Worm (Caenorhabditis elegans): ENCODE results near the gene K08D8.12.

The K08D8.12 gene

DNA sequence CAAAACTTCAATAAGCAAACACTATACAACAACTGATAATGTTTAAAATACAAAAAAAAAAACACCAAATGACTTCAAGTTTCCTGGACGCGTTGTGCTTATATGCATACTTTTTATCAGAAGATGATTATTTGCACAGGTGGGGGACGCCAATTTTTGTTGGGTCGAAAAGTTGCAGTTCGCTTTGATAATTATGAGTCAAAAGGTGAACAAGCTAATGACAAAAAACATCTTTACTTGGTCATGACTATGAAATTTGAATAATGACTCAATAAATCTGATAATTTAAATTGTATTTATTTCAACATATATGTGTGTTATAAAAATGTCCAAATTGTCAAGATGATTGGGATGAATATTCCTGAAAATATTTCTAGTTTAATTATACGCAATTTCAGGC is 10.1 kb upstream of the K08D8.12 start, which contains the start of gene ZK896.4:
TSS of gene ZK896.4 (minus strand) at position 101 of the 400 bp plus-strand sequence.
- TF ChIP-seq him-1 (tag; optimal IDR thresholded peaks at IDR 0.05) (no peak), dao-5 (tag; optimal IDR thresholded peaks at IDR 0.05) (no peak), W03F9.2 (tag; optimal IDR thresholded peaks at IDR 0.05) (no peak)

DNA sequence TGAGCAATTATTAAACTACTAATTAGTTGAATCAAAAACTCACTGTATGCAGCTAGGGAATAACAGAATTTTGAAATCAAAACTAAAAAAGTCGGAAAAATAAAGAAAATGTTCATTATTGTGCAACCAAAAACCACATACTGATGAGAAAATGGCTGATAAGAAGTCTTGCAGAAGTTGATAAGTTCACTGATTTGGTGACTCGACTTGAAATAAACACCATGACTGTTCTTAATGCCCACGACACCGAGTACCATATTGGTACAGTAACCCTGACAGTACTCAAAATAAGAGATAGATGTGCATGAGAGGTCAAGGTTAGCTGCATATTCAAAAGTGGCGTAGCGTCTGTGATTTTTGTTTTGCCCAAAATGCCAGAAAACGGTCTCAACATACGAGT is 7.3 kb upstream of the K08D8.12 start:
- TF ChIP-seq him-1 (tag; optimal IDR thresholded peaks at IDR 0.05) (no peak), W03F9.2 (tag; optimal IDR thresholded peaks at IDR 0.05) (no peak), dao-5 (tag; optimal IDR thresholded peaks at IDR 0.05) (no peak)

DNA sequence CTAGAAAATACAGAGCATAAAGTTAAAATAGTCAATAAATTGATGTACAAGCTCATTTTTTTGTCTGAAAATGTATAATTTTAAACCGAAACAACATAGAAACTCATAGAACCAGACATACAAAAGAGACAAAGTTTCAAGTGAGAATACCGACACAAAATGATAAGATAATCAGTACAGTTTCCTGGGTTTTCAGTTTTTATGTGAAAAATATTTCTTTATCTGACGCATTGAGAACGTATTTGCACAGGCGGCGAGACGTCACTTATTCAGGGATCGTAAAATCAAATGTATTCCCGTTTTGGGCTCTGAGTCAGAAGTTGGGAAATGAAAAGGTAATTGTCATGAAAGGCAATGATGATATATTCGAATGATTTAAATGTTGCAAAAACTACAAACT is 2.8 kb upstream of the K08D8.12 start, which contains the start of gene K08D8.6:
TSS of gene K08D8.6 (minus strand) at position 64 of the 400 bp plus-strand sequence.
- TF ChIP-seq dao-5 (tag; optimal IDR thresholded peaks at IDR 0.05): no peak
- TF ChIP-seq him-1 (tag; optimal IDR thresholded peaks at IDR 0.05): no peak
- no peak for TF ChIP-seq W03F9.2 (tag; optimal IDR thresholded peaks at IDR 0.05)

DNA sequence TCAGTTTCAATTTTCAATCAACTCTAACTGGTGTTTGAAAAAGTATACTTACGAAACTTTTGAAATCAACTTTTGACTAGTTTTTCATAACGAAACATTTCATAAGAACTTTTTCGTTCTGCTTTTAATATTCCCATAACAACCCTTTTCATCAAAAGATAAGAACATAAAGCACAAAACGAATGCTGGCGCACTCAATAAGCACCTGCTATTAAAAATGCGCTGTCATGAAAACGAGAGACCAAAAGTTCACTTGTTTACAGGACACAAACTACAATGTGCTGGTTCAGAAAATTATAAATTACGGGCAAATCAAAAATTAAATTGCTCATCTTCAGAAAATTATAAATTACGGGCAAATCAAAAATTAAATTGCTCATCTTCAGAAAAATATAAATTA is 2.2 kb upstream of the K08D8.12 start:
- TF ChIP-seq W03F9.2 (tag; optimal IDR thresholded peaks at IDR 0.05) (no peak), him-1 (tag; optimal IDR thresholded peaks at IDR 0.05) (no peak)

DNA sequence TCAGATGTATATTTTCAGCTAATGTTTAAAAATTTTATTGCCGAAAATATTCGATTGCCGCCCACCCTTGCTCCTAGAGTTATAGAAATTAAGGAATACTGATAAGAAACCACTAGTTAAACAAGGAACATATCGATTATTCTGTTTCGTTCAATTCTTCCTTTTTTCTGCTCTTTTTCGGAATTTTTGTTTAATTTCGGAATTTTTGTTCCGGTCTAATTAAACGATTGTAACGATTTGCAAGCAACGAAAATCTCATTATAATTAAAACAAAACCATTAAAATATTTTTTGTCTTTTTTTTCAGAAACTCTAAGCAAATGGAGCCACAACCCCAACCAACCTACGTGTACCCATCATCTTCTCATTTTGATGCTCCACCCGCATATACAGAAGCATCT is 1.1 kb upstream of the K08D8.12 start, which contains the start of gene K08D8.1:
TSS of gene K08D8.1 (plus strand) at position 301 of the 400 bp plus-strand sequence.
- no peak for TF ChIP-seq W03F9.2 (tag; optimal IDR thresholded peaks at IDR 0.05)
- no peak for TF ChIP-seq him-1 (tag; optimal IDR thresholded peaks at IDR 0.05)
- no peak for TF ChIP-seq dao-5 (tag; optimal IDR thresholded peaks at IDR 0.05)

DNA sequence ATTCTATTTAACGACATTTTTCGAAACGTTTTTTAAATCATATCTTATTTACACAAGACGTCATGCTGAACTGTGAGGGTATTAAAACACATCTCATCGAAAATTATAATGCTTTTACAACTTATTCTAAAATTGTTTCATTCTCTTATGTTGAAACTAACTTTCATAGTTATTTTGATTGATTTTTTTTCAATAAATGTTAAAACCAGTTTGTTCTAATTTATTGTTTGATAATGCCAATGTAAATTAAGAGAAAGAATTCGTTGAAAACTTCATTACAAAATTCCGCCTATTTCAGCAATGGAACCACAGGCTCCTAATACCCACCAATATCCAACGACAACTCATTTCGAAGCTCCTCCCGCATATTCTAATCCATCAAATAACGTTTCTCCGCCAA is 1.7 kb downstream of the K08D8.12 start, which contains the start of gene K08D8.11:
TSS of gene K08D8.11 (plus strand) at position 301 of the 400 bp plus-strand sequence.
- no peak for TF ChIP-seq W03F9.2 (tag; optimal IDR thresholded peaks at IDR 0.05)
- no peak for TF ChIP-seq dao-5 (tag; optimal IDR thresholded peaks at IDR 0.05)
- no peak for TF ChIP-seq him-1 (tag; optimal IDR thresholded peaks at IDR 0.05)

DNA sequence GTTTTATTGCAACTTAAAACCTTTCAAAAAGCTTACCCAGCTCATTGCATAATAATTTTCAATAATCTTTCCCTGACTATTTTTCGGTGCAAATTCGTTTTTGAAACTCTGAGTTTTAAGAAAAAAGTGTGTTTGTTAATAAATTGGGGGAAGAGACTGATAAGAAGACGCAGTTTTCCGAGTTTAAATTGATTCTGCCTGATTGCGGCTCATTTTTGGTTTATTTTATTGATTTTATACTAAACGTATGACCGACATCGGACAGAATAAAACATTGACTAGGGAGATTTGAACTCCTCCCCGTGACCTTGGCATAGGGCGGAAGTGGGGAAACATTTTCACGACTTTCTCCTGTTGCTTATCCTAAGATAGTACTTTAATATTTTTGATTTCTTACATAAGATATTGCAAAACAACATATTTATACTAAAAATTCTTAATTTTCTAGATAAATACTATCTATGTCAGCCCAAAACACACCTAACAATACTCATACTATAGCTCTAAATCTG is 3.2 kb downstream of the K08D8.12 start, which contains the start of gene K08D8.7:
TSS of gene K08D8.7 (plus strand) at position 462 of the 512 bp plus-strand sequence.
- TF ChIP-seq W03F9.2 (tag; optimal IDR thresholded peaks at IDR 0.05) (no peak), him-1 (tag; optimal IDR thresholded peaks at IDR 0.05) (no peak), dao-5 (tag; optimal IDR thresholded peaks at IDR 0.05) (no peak)

DNA sequence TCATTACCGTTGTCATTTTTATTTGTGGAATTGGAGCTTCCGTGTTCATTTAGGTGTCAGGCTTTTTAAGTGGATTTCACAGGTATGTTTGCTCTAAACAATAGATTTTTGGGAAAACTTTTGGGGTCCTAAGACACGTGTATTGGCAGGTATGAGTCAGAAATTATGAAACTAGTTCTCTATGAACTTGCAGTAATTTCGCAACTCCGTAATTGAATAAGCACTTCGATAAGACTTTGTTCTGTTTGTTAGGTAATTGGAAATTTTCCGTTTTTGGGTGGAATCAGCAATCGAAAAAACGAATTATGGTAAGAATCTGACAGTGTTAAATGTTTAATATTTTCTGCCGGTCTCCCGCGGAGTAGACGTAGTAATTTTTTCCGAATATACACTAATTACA is 3.9 kb downstream of the K08D8.12 start:
- TF ChIP-seq W03F9.2 (tag; optimal IDR thresholded peaks at IDR 0.05) (no peak), him-1 (tag; optimal IDR thresholded peaks at IDR 0.05) (no peak), dao-5 (tag; optimal IDR thresholded peaks at IDR 0.05) (no peak)

DNA sequence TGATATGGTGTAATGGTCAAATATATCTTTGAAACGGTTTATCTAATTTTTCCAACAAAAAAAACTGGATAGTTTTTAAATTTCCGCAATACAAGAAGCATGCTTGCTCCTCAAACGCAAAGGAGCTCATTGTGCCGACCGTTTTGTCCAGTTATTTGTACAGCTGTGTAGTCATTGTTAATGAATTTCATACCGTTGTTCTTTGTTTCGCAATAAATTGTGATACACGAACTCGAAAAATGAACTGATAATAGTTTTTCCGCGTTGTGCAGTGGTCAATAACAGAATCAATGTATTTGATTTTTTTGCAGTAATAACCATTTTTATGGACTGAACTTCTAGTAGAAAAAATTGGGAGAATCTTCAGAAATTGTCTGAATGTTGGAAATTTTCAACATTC is 5.6 kb downstream of the K08D8.12 start:
- no peak for TF ChIP-seq dao-5 (tag; optimal IDR thresholded peaks at IDR 0.05)
- TF ChIP-seq him-1 (tag; optimal IDR thresholded peaks at IDR 0.05): no peak
- no peak for TF ChIP-seq W03F9.2 (tag; optimal IDR thresholded peaks at IDR 0.05)

DNA sequence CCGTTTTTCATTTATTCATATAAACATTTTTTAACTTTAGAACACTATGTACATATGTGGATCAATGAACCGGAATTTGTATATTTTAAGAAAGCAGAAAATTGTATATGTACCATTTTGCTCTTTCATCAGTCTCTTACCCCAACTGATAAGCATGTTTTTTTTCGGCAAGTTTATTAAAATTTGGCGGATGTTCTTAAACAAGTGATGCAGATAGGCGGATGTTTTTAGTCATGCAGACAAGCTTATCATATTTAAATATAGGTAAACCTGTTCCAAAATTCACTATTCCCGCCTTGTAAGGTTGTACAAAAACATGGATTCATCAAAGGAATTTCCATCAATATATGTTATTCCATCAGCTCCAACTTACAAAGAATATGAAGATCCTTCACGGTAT is 6.1 kb downstream of the K08D8.12 start, which contains the start of gene K08D8.9:
TSS of gene K08D8.9 (plus strand) at position 301 of the 400 bp plus-strand sequence.
- TF ChIP-seq W03F9.2 (tag; optimal IDR thresholded peaks at IDR 0.05) (no peak), him-1 (tag; optimal IDR thresholded peaks at IDR 0.05) (no peak), dao-5 (tag; optimal IDR thresholded peaks at IDR 0.05) (no peak)

DNA sequence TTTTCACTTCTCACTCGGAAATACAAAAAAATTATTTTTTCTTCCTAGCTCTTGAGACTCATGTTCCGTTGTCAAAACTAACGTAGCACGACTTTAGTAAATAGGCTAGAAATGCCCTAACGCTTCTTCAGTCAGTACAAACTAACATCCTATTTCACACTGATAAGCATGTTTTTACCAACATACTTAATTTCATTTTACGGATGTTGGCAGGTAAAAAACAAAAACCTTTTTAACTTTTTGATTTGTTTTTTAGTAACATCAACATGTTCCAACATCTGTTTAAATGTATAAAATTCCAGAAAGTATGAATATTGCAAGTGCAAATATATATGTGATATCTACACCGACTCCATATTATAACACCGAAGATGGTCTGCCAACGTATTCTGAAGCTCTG is 7.0 kb downstream of the K08D8.12 start, which contains the start of gene K08D8.10:
TSS of gene K08D8.10 (plus strand) at position 301 of the 400 bp plus-strand sequence.
- TF ChIP-seq W03F9.2 (tag; optimal IDR thresholded peaks at IDR 0.05): no peak
- TF ChIP-seq dao-5 (tag; optimal IDR thresholded peaks at IDR 0.05): no peak
- TF ChIP-seq him-1 (tag; optimal IDR thresholded peaks at IDR 0.05): no peak

DNA sequence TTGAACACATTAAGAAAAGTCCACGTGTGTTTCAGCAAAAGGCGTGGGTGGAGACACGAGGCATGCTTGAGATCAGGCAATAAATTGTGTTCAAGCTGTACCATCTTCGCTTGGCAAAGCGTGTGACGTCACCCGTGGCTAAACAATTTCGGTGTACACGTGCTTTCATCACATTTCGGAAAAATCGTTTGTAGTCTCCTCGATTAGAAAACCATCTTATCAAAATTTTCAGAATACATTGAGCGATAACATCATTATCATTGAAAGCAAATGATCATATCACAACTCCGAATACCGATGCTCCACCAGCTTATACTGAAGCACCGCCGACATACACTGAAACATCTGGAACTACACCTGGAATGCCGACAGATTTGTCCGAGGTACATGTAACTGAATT is 8.3 kb downstream of the K08D8.12 start:
- TF ChIP-seq him-1 (tag; optimal IDR thresholded peaks at IDR 0.05): no peak
- no peak for TF ChIP-seq W03F9.2 (tag; optimal IDR thresholded peaks at IDR 0.05)
- TF ChIP-seq dao-5 (tag; optimal IDR thresholded peaks at IDR 0.05): no peak

DNA sequence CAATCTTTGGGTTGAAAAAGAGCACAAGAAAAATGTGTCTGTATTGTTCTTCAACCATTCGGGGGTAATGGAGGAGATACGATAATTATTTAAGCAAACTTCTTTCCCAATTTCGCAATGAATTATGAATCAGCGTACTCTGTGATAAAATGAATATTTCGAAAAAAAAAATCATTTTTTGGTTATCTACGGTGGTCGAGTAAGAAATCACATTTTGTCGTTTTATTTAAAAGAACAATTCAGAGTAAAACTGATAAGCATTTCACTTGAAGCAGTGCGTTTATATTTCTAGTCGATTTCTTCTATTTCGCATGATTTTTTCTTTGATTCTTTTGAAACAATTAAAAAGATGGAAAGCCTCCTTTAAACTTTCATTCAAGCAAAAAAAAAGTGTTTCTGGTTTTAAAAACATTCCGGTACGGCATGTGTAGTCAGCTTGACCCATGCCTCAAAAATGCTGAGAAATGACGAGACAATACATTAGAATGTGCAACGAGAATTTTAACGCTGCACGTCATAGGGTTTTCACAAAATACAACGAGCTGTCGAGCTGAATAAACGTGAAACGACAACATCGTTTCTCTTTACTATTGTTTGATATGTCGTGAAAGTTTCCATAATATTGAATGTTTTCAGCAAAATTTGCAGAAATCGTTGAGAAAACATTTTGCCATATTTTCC is 9.3 kb downstream of the K08D8.12 start, which contains the start of gene K08D8.2:
TSS of gene K08D8.2 (plus strand) at position 631 of the 681 bp plus-strand sequence.
- TF ChIP-seq dao-5 (tag; optimal IDR thresholded peaks at IDR 0.05) (no peak), W03F9.2 (tag; optimal IDR thresholded peaks at IDR 0.05) (no peak), him-1 (tag; optimal IDR thresholded peaks at IDR 0.05) (no peak)

DNA sequence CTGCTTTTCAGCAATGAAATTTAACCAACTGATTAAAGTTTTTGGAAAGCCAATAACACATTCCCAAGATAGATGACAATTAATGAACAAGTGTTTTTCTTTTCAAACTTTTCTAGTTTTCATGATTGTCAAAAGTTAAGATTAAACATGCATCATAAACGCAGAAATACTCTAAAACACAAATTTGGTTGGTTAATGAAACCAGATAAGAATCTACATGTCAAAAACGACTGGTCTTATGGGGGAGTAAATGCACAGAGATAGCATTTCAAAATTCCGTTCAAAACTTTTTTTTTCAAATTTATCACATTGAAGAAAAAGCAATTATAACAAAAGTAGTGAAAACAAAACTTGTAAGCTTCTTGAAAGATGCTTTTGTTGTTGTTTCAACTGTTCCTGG is 10.4 kb downstream of the K08D8.12 start:
- TF ChIP-seq him-1 (tag; optimal IDR thresholded peaks at IDR 0.05) (no peak), dao-5 (tag; optimal IDR thresholded peaks at IDR 0.05) (no peak), W03F9.2 (tag; optimal IDR thresholded peaks at IDR 0.05) (no peak)

Data from whole organism, L4/young adult.